Worm (Caenorhabditis elegans): ENCODE measurements around the gene K09E9.1.

Gene K09E9.1

DNA sequence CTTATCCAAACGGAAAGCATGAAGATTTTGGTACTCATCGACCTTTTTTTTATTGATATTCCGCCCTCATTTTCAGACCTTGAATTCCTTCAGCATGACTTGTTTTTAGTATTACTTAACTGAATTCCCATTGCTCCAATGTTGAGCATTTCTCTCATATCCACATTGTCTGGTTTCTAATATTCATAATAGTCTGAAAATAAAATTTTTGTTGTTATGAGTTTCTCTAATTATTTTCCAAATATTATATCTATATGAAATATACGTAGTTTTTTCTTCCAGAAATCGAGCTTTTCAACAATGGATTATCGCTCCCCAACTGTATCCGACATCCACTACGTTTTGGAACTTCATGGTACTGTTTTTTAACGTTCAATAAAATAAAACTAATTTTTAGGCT, 22.3 kb downstream of the K09E9.1 start, which contains the start of gene H08J19.1:
Gene H08J19.1 (plus strand): TSS at position 301 of the 400 bp plus-strand sequence.
- TF ChIP-seq unc-86 (tag; optimal IDR thresholded peaks at IDR 0.05): no peak
- TF ChIP-seq isw-1 (GFP tag; IDR thresholded peaks at IDR 0.05): no peak
- no peak for TF ChIP-seq elt-3 (tag; optimal IDR thresholded peaks at IDR 0.05)
- no peak for TF ChIP-seq nhr-20 (tag; optimal IDR thresholded peaks at IDR 0.05)
- TF ChIP-seq ceh-82 (tag; optimal IDR thresholded peaks at IDR 0.05): no peak
- TF ChIP-seq snpc-4 (tag; optimal IDR thresholded peaks at IDR 0.05): no peak
- TF ChIP-seq pax-3 (tag; optimal IDR thresholded peaks at IDR 0.05): no peak
- TF ChIP-seq tbx-2 (tag; optimal IDR thresholded peaks at IDR 0.05): no peak
- no peak for TF ChIP-seq ceh-88 (GFP tag; IDR thresholded peaks at IDR 0.05)
- no peak for TF ChIP-seq zag-1 (tag; optimal IDR thresholded peaks at IDR 0.05)
- no peak for TF ChIP-seq ets-5 (GFP tag; IDR thresholded peaks at IDR 0.05)
- no peak for TF ChIP-seq lin-35 (GFP tag; optimal IDR thresholded peaks at IDR 0.05)
- TF ChIP-seq xbp-1 (tag; optimal IDR thresholded peaks at IDR 0.05): no peak
- TF ChIP-seq nhr-11 (tag; optimal IDR thresholded peaks at IDR 0.05): no peak
- TF ChIP-seq efl-3 (GFP tag; optimal IDR thresholded peaks at IDR 0.05): no peak
- TF ChIP-seq vab-15 (tag; optimal IDR thresholded peaks at IDR 0.05): no peak
- TF ChIP-seq swsn-7 (tag; optimal IDR thresholded peaks at IDR 0.05): no peak

DNA sequence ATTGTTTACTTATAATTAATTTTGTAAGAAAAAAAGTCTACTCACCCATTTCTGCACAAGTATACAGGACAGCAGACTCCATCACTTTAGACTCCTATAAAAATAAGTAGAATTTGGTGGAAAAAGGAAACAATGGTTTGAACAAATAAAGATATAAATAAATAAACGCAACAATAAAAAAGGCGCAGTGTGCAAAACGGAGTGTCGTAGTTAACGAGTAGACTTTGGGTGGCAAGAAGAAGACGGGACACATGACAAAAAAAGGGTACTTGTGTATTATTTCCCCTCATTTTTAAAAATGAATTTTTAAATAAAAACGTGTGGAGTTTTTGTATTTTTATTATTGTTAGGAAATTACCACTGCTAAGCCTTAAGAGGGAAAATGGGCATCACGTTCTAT, 27.0 kb downstream of the K09E9.1 start, which contains the start of gene F59D12.5:
Gene F59D12.5 (minus strand): TSS at position 94 of the 400 bp plus-strand sequence.
- TF ChIP-seq nhr-77 (tag; optimal IDR thresholded peaks at IDR 0.05) (no peak), fkh-8 (tag; optimal IDR thresholded peaks at IDR 0.05) (no peak), lin-14 (GFP tag; optimal IDR thresholded peaks at IDR 0.05) (peak; percentile 44), nhr-90 (tag; optimal IDR thresholded peaks at IDR 0.05; ENCODE audit: poor library complexity) (no peak), hpl-2 (GFP tag; optimal IDR thresholded peaks at IDR 0.05) (no peak), C16A3.4 (tag; optimal IDR thresholded peaks at IDR 0.05) (no peak), mep-1 (tag; optimal IDR thresholded peaks at IDR 0.05) (no peak), ceh-82 (tag; optimal IDR thresholded peaks at IDR 0.05) (peak in 1 of 3 experiments; percentile 17), pax-3 (tag; optimal IDR thresholded peaks at IDR 0.05) (no peak), elt-3 (tag; optimal IDR thresholded peaks at IDR 0.05) (no peak), alr-1 (tag; optimal IDR thresholded peaks at IDR 0.05; ENCODE audit: borderline replicate concordance) (no peak), ama-1 (optimal IDR thresholded peaks at IDR 0.05) (no peak), dpl-1 (GFP tag; optimal IDR thresholded peaks at IDR 0.05) (no peak), swsn-7 (tag; optimal IDR thresholded peaks at IDR 0.05) (peak; percentile 14), ceh-88 (GFP tag; IDR thresholded peaks at IDR 0.05) (no peak), nhr-11 (tag; optimal IDR thresholded peaks at IDR 0.05) (no peak), unc-30 (tag; optimal IDR thresholded peaks at IDR 0.05) (no peak), nhr-47 (tag; optimal IDR thresholded peaks at IDR 0.05) (peak; percentile 16), fkh-4 (tag; optimal IDR thresholded peaks at IDR 0.05; ENCODE audit: borderline replicate concordance) (no peak), hlh-17 (GFP tag; optimal IDR thresholded peaks at IDR 0.05; ENCODE audit: borderline replicate concordance) (no peak), snpc-4 (tag; optimal IDR thresholded peaks at IDR 0.05) (no peak), lir-3 (tag; optimal IDR thresholded peaks at IDR 0.05; ENCODE audit: poor library complexity) (no peak), lin-39 (tag; optimal IDR thresholded peaks at IDR 0.05) (no peak), ztf-11 (tag; optimal IDR thresholded peaks at IDR 0.05) (no peak), mef-2 (tag; optimal IDR thresholded peaks at IDR 0.05) (no peak), pqm-1 (tag; optimal IDR thresholded peaks at IDR 0.05) (no peak), vab-15 (tag; optimal IDR thresholded peaks at IDR 0.05) (no peak), elt-2 (tag; optimal IDR thresholded peaks at IDR 0.05) (no peak), nhr-20 (tag; optimal IDR thresholded peaks at IDR 0.05) (peak; percentile 11), efl-3 (GFP tag; optimal IDR thresholded peaks at IDR 0.05) (no peak), ceh-90 (tag; optimal IDR thresholded peaks at IDR 0.05) (no peak), blmp-1 (tag; optimal IDR thresholded peaks at IDR 0.05) (no peak), lin-15B (tag; optimal IDR thresholded peaks at IDR 0.05) (no peak), pag-3 (tag; optimal IDR thresholded peaks at IDR 0.05; ENCODE audit: borderline replicate concordance, insufficient read depth) (no peak), ceh-63 (GFP tag; optimal IDR thresholded peaks at IDR 0.05) (no peak), nhr-76 (tag; optimal IDR thresholded peaks at IDR 0.05) (no peak), snu-23 (GFP tag; optimal IDR thresholded peaks at IDR 0.05) (peak; percentile 37), ces-1 (GFP tag; optimal IDR thresholded peaks at IDR 0.05) (no peak), unc-130 (tag; optimal IDR thresholded peaks at IDR 0.05) (no peak), unc-62 (GFP tag; optimal IDR thresholded peaks at IDR 0.05) (no peak), jun-1 (tag; optimal IDR thresholded peaks at IDR 0.05) (no peak), nhr-71 (tag; optimal IDR thresholded peaks at IDR 0.05) (peak; percentile 29), hlh-4 (tag; optimal IDR thresholded peaks at IDR 0.05) (no peak)

Measured in whole organism, L1 larva.